Fruit fly (Drosophila melanogaster) whole organism, embryonic: ENCODE measurements around the gene Pcd.

Experiments
- Atf6 ChIP-seq: fragments of 200-800 bp; sonication (Bioruptor generic); IDR thresholded peaks from 2 replicates; pipeline ENCODE4 v1.3.6; 2022; ENCODE audit warnings: missing biosample characterization, missing genetic modification characterization
- CG10209 ChIP-seq: fragments of 200-800 bp; sonication (Bioruptor generic); optimal IDR thresholded peaks from 3 replicates; lab custom pipeline; 2017; ENCODE audit warnings: missing biosample characterization, mild to moderate bottlenecking, missing genetic modification characterization, missing genetic modification reagents
- CG10979 ChIP-seq: fragments of 200-800 bp; sonication (Bioruptor generic); optimal IDR thresholded peaks from 2 replicates; lab custom pipeline; 2018; ENCODE audit warnings: missing biosample characterization, mild to moderate bottlenecking, missing genetic modification characterization, moderate library complexity
- CG11398 ChIP-seq: fragments of 200-800 bp; sonication (Bioruptor generic); optimal IDR thresholded peaks from 2 replicates; lab custom pipeline; 2016; ENCODE audit warnings: missing biosample characterization, missing genetic modification characterization
- CG11695 ChIP-seq: fragments of 200-800 bp; sonication (Bioruptor generic); IDR thresholded peaks from 3 replicates; pipeline ENCODE4 v1.3.6; 2022; ENCODE audit warnings: missing biosample characterization, missing genetic modification characterization
- CG12071 ChIP-seq: fragments of 200-800 bp; sonication (Bioruptor generic); optimal IDR thresholded peaks from 3 replicates; lab custom pipeline; 2018; ENCODE audit warnings: missing biosample characterization, mild to moderate bottlenecking, missing genetic modification characterization
- CG14050 ChIP-seq: fragments of 200-800 bp; sonication (Bioruptor generic); IDR thresholded peaks from 3 replicates; pipeline ENCODE4 v1.3.6; 2022; ENCODE audit warnings: missing biosample characterization, missing genetic modification characterization
- CG17328 ChIP-seq: fragments of 200-800 bp; sonication (Bioruptor generic); IDR thresholded peaks from 2 replicates; pipeline ENCODE4 v1.3.6; 2022; ENCODE audit warnings: missing biosample characterization, missing genetic modification characterization
- CG30403 ChIP-seq: fragments of 200-800 bp; sonication (Bioruptor generic); optimal IDR thresholded peaks from 3 replicates; lab custom pipeline; 2016; ENCODE audit warnings: missing biosample characterization, missing genetic modification characterization
- CG5180 ChIP-seq: fragments of 200-800 bp; sonication (Bioruptor generic); optimal IDR thresholded peaks from 3 replicates; lab custom pipeline; 2017; ENCODE audit warnings: missing biosample characterization, missing genetic modification characterization, mild to moderate bottlenecking, moderate library complexity, missing genetic modification reagents
- CG6272 ChIP-seq: fragments of 200-800 bp; sonication (Bioruptor generic); IDR thresholded peaks from 2 replicates; pipeline ENCODE4 v1.3.6; 2022; ENCODE audit warnings: missing biosample characterization, missing genetic modification characterization
- CG7357 ChIP-seq: fragments of 200-800 bp; sonication (Bioruptor generic); IDR thresholded peaks from 3 replicates; pipeline ENCODE4 v1.3.6; 2022; ENCODE audit warnings: missing biosample characterization, missing genetic modification characterization
- CG8290 ChIP-seq, 3 experiments: fragments of 200-800 bp; sonication (Bioruptor generic); optimal IDR thresholded peaks; 2 replicates each; lab custom pipeline; 2016 to 2019; ENCODE audit warnings: missing biosample characterization in 3 of 3, missing genetic modification characterization in 3 of 3, mild to moderate bottlenecking in 2 of 3, moderate library complexity in 1 of 3
- D ChIP-seq, 2 experiments: fragments of 200-800 bp in 1 of 2; fragments of >200 bp in 1 of 2; sonication (Bioruptor generic) in 1 of 2; optimal IDR thresholded peaks; 2 replicates in 1 of 2; 3 replicates in 1 of 2; lab custom pipeline; 2017; ENCODE audit warnings: mild to moderate bottlenecking in 1 of 2, missing biosample characterization in 1 of 2, missing genetic modification characterization in 1 of 2, missing genetic modification reagents in 1 of 2
- D19A ChIP-seq: fragments of 200-800 bp; optimal IDR thresholded peaks from 3 replicates; lab custom pipeline; 2019; ENCODE audit warnings: missing biosample characterization, mild to moderate bottlenecking, missing genetic modification characterization, moderate library complexity
- Dref ChIP-seq: fragments of 200-800 bp; sonication (Bioruptor generic); IDR thresholded peaks from 2 replicates; pipeline ENCODE4 v1.3.6; 2022; ENCODE audit warnings: missing biosample characterization, missing genetic modification characterization
- ERR ChIP-seq: fragments of 200-800 bp; sonication (Bioruptor generic); optimal IDR thresholded peaks from 2 replicates; lab custom pipeline; 2016; ENCODE audit warnings: missing biosample characterization, missing genetic modification characterization
- Eip74EF ChIP-seq, 2 experiments: fragments of 200-800 bp in 1 of 2; fragments of >200 bp in 1 of 2; sonication (Bioruptor generic) in 1 of 2; optimal IDR thresholded peaks; 2 replicates each; lab custom pipeline; 2017 to 2019; ENCODE audit warnings: missing biosample characterization in 2 of 2, missing genetic modification characterization in 2 of 2, mild to moderate bottlenecking in 1 of 2, moderate library complexity in 1 of 2
- Ets65A ChIP-seq: fragments of 200-800 bp; sonication (Bioruptor generic); peaks from one replicate; lab custom pipeline; 2016; ENCODE audit warnings: missing biosample characterization, missing genetic modification characterization
- Fer1 ChIP-seq: fragments of 200-800 bp; sonication (Bioruptor generic); optimal IDR thresholded peaks from 2 replicates; lab custom pipeline; 2017; ENCODE audit warnings: missing biosample characterization, mild to moderate bottlenecking, missing genetic modification characterization
- Fer2 ChIP-seq: fragments of 200-800 bp; sonication (Bioruptor generic); optimal IDR thresholded peaks from 2 replicates; lab custom pipeline; 2018; ENCODE audit warnings: missing biosample characterization, mild to moderate bottlenecking, missing genetic modification characterization, moderate library complexity
- HmgZ ChIP-seq: fragments of 200-800 bp; sonication (Bioruptor generic); optimal IDR thresholded peaks from 2 replicates; lab custom pipeline; 2018; ENCODE audit warnings: missing biosample characterization, mild to moderate bottlenecking, missing genetic modification characterization
- Kr ChIP-seq: fragments of 200-800 bp; sonication (Bioruptor generic); optimal IDR thresholded peaks from 2 replicates; lab custom pipeline; 2017; ENCODE audit warnings: missing biosample characterization, mild to moderate bottlenecking, missing genetic modification characterization
- Myb ChIP-seq: fragments of 200-800 bp; sonication (Bioruptor generic); optimal IDR thresholded peaks from 2 replicates; lab custom pipeline; 2016; ENCODE audit warnings: missing biosample characterization, missing genetic modification characterization
- NC2β ChIP-seq: fragments of 200-800 bp; sonication (Bioruptor generic); optimal IDR thresholded peaks from 2 replicates; lab custom pipeline; 2016; ENCODE audit warnings: missing biosample characterization, missing genetic modification characterization
- NFAT ChIP-seq: fragments of 200-800 bp; sonication (Bioruptor generic); IDR thresholded peaks from 2 replicates; pipeline ENCODE4 v1.3.6; 2022; ENCODE audit warnings: missing biosample characterization, missing genetic modification characterization
- Ravus ChIP-seq: fragments of 200-800 bp; sonication (Bioruptor generic); IDR thresholded peaks from 2 replicates; pipeline ENCODE4 v1.3.6; 2022; ENCODE audit warnings: missing biosample characterization, missing genetic modification characterization
- Ssrp ChIP-seq: fragments of 200-800 bp; sonication (Bioruptor generic); optimal IDR thresholded peaks from 2 replicates; lab custom pipeline; 2018; ENCODE audit warnings: missing biosample characterization, mild to moderate bottlenecking, missing genetic modification characterization, moderate library complexity
- ara ChIP-seq: fragments of 200-800 bp; sonication (Bioruptor generic); IDR thresholded peaks from 2 replicates; pipeline ENCODE4 v1.3.6; 2022; ENCODE audit warnings: missing biosample characterization, missing genetic modification characterization
- br ChIP-seq: fragments of >200 bp; optimal IDR thresholded peaks from 2 replicates; lab custom pipeline; 2017
- cad ChIP-seq: fragments of >200 bp; optimal IDR thresholded peaks from 2 replicates; lab custom pipeline; 2017; ENCODE audit warnings: missing biosample characterization, missing genetic modification characterization
- chif ChIP-seq, 2 experiments: fragments of 200-800 bp; sonication (Bioruptor generic); optimal IDR thresholded peaks; 3 replicates each; lab custom pipeline; 2016; ENCODE audit warnings: missing biosample characterization in 2 of 2, missing genetic modification characterization in 2 of 2
- crc ChIP-seq: fragments of 200-800 bp; sonication (Bioruptor generic); optimal IDR thresholded peaks from 2 replicates; lab custom pipeline; 2016; ENCODE audit warnings: missing biosample characterization, missing genetic modification characterization
- croc ChIP-seq: fragments of 200-800 bp; sonication (Bioruptor generic); conservative IDR thresholded peaks from 3 replicates; pipeline ENCODE4 v1.3.6; 2022; ENCODE audit warnings: missing biosample characterization, missing genetic modification characterization
- danr ChIP-seq: fragments of 200-800 bp; sonication (Bioruptor generic); IDR thresholded peaks from 2 replicates; pipeline ENCODE4 v1.3.6; 2022; ENCODE audit warnings: missing biosample characterization, missing genetic modification characterization
- fru ChIP-seq: fragments of >200 bp; optimal IDR thresholded peaks from 2 replicates; lab custom pipeline; 2017
- knrl ChIP-seq: fragments of 200-800 bp; sonication (Bioruptor generic); IDR thresholded peaks from 3 replicates; pipeline ENCODE4 v1.3.6; 2022; ENCODE audit warnings: missing biosample characterization, missing genetic modification characterization; ENCODE audit not compliant: partially characterized antibody
- lbe ChIP-seq: fragments of 200-800 bp; sonication (Bioruptor generic); optimal IDR thresholded peaks from 2 replicates; lab custom pipeline; 2016; ENCODE audit warnings: missing biosample characterization, mild to moderate bottlenecking, missing genetic modification characterization
- nerfin-1 ChIP-seq: fragments of 200-800 bp; sonication (Bioruptor generic); optimal IDR thresholded peaks from 3 replicates; lab custom pipeline; 2019; ENCODE audit warnings: missing biosample characterization, mild to moderate bottlenecking, missing genetic modification characterization, moderate library complexity
- org-1 ChIP-seq: fragments of 200-800 bp; sonication (Bioruptor generic); optimal IDR thresholded peaks from 2 replicates; lab custom pipeline; 2017; ENCODE audit warnings: missing biosample characterization, missing genetic modification characterization
- phol ChIP-seq: fragments of 200-800 bp; sonication (Bioruptor generic); optimal IDR thresholded peaks from 3 replicates; lab custom pipeline; 2018; ENCODE audit warnings: missing biosample characterization, mild to moderate bottlenecking, missing genetic modification characterization, moderate library complexity
- pum ChIP-seq: fragments of 200-800 bp; sonication (Bioruptor generic); optimal IDR thresholded peaks from 2 replicates; lab custom pipeline; 2016; ENCODE audit warnings: missing biosample characterization, missing genetic modification characterization
- ro ChIP-seq: fragments of 200-800 bp; sonication (Bioruptor generic); IDR thresholded peaks from 2 replicates; pipeline ENCODE4 v1.3.6; 2022; ENCODE audit warnings: missing biosample characterization, missing genetic modification characterization
- row ChIP-seq: fragments of 200-800 bp; sonication (Bioruptor generic); IDR thresholded peaks from 3 replicates; pipeline ENCODE4 v1.3.6; 2022; ENCODE audit warnings: missing biosample characterization, missing genetic modification characterization
- salm ChIP-seq: fragments of 200-800 bp; sonication (Bioruptor generic); optimal IDR thresholded peaks from 2 replicates; lab custom pipeline; 2018; ENCODE audit warnings: missing biosample characterization, mild to moderate bottlenecking, missing genetic modification characterization
- shn ChIP-seq: fragments of 200-800 bp; sonication (Bioruptor generic); optimal IDR thresholded peaks from 3 replicates; lab custom pipeline; 2016; ENCODE audit warnings: missing biosample characterization, missing genetic modification characterization
- sim ChIP-seq: fragments of 200-800 bp; sonication (Bioruptor generic); IDR thresholded peaks from 2 replicates; pipeline ENCODE4 v1.3.6; 2022; ENCODE audit warnings: missing biosample characterization, missing genetic modification characterization
- tap ChIP-seq: fragments of 200-800 bp; optimal IDR thresholded peaks from 3 replicates; lab custom pipeline; 2019; ENCODE audit warnings: missing biosample characterization, mild to moderate bottlenecking, missing genetic modification characterization, moderate library complexity
- tin ChIP-seq: fragments of 200-800 bp; sonication (Bioruptor generic); optimal IDR thresholded peaks from 3 replicates; lab custom pipeline; 2016; ENCODE audit warnings: missing biosample characterization, missing genetic modification characterization
- vvl ChIP-seq: fragments of 200-800 bp; sonication (Bioruptor generic); IDR thresholded peaks from 2 replicates; pipeline ENCODE4 v1.3.6; 2022; ENCODE audit warnings: missing biosample characterization, missing genetic modification characterization
- wek ChIP-seq: fragments of 200-800 bp; sonication (Bioruptor generic); optimal IDR thresholded peaks from 3 replicates; lab custom pipeline; 2018; ENCODE audit warnings: missing biosample characterization, mild to moderate bottlenecking, missing genetic modification characterization, moderate library complexity
- zen ChIP-seq: fragments of 200-800 bp; sonication (Bioruptor generic); optimal IDR thresholded peaks from 3 replicates; lab custom pipeline; 2018; ENCODE audit warnings: missing biosample characterization, mild to moderate bottlenecking, missing genetic modification characterization, moderate library complexity

Gene Pcd

dm6 chr3R:29696359-29696758 is 26.6 kb upstream of the Pcd start:
- peak; percentile 65 for TF ChIP-seq CG10979 (tag; lab: Kevin White, UChicago)
- TF ChIP-seq salm (tag; lab: Kevin White, UChicago): no peak
- TF ChIP-seq vvl: 0 out of 2 replicates have a peak, but pooled peaks have one; percentile 22
- TF ChIP-seq CG11695 (GFP tag; lab: Robert Waterston, UW): no peak
- TF ChIP-seq HmgZ: no peak
- no peak for TF ChIP-seq CG14050
- no peak for TF ChIP-seq Kr (GFP tag; lab: Kevin White, UChicago)
- peak; percentile 33; the same call in 2 of the 3 replicates for TF ChIP-seq row
- no peak for TF ChIP-seq nerfin-1 (tag; lab: Kevin White, UChicago)
- peak; percentile 71 for TF ChIP-seq CG17328
- no peak for TF ChIP-seq CG7357 (GFP tag; lab: Robert Waterston, UW)
- TF ChIP-seq sim (GFP tag; lab: Robert Waterston, UW): no peak
- TF ChIP-seq D (optimal IDR thresholded peaks at IDR 0.05; lab: Kevin White, UChicago): no peak
- TF ChIP-seq D (GFP tag; optimal IDR thresholded peaks at IDR 0.05; lab: Kevin White, UChicago): peak; percentile 11
- peak; percentile 21 to 50 for TF ChIP-seq chif (GFP tag; optimal IDR thresholded peaks at IDR 0.05; lab: Kevin White, UChicago)
- TF ChIP-seq danr: no peak
- no peak for TF ChIP-seq tap (tag; lab: Kevin White, UChicago)
- TF ChIP-seq NC2β: no peak
- no peak for TF ChIP-seq D19A
- no peak for TF ChIP-seq wek (GFP tag; lab: Kevin White, UChicago)
- no peak for TF ChIP-seq fru
- no peak for TF ChIP-seq pum
- TF ChIP-seq CG5180 (GFP tag; lab: Kevin White, UChicago): no peak
- no peak for TF ChIP-seq ERR
- TF ChIP-seq crc (GFP tag; lab: Kevin White, UChicago): no peak
- no peak for TF ChIP-seq Fer1 (GFP tag; lab: Kevin White, UChicago)
- TF ChIP-seq Ssrp: peak; percentile 42
- no peak for TF ChIP-seq CG10209 (GFP tag; lab: Kevin White, UChicago)
- TF ChIP-seq lbe (GFP tag; lab: Kevin White, UChicago): no peak
- no peak for TF ChIP-seq Myb (GFP tag; lab: Kevin White, UChicago)
- TF ChIP-seq phol (tag; lab: Kevin White, UChicago): peak; percentile 48
- no peak for TF ChIP-seq br (lab: Kevin White, UChicago)
- TF ChIP-seq Eip74EF (GFP tag; optimal IDR thresholded peaks at IDR 0.05; lab: Kevin White, UChicago): no peak
- no peak for TF ChIP-seq Atf6 (GFP tag; lab: Robert Waterston, UW)
- no peak for TF ChIP-seq Dref (GFP tag; lab: Robert Waterston, UW)
- TF ChIP-seq tin (GFP tag; lab: Kevin White, UChicago): peak; percentile 42
- peak; percentile 75 for TF ChIP-seq zen (tag; lab: Kevin White, UChicago)
- no peak for TF ChIP-seq org-1 (GFP tag; lab: Kevin White, UChicago)
- TF ChIP-seq CG6272: no peak
- TF ChIP-seq CG8290 (GFP tag; optimal IDR thresholded peaks at IDR 0.05; lab: Kevin White, UChicago): no peak
- no peak for TF ChIP-seq CG8290 (tag; optimal IDR thresholded peaks at IDR 0.05; lab: Kevin White, UChicago)
- no peak for TF ChIP-seq NFAT (GFP tag; lab: Robert Waterston, UW)
- no peak for TF ChIP-seq CG30403 (GFP tag; lab: Kevin White, UChicago)
- no peak; the same call in 1 of the 3 replicates for TF ChIP-seq croc (GFP tag; lab: Robert Waterston, UW)
- TF ChIP-seq shn (GFP tag; lab: Kevin White, UChicago): no peak
- TF ChIP-seq ara (GFP tag; lab: Robert Waterston, UW): peak; percentile 38; the same call in 1 of the 2 replicates
- TF ChIP-seq knrl (GFP tag; lab: Robert Waterston, UW): no peak
- TF ChIP-seq Ets65A (GFP tag; lab: Kevin White, UChicago): no peak
- TF ChIP-seq CG11398 (GFP tag; lab: Kevin White, UChicago): no peak
- no peak for TF ChIP-seq Ravus (GFP tag; lab: Robert Waterston, UW)
- TF ChIP-seq Fer2 (tag; lab: Kevin White, UChicago): no peak
- no peak for TF ChIP-seq CG12071 (GFP tag; lab: Kevin White, UChicago)
- TF ChIP-seq ro (GFP tag; lab: Robert Waterston, UW): no peak
- no peak for TF ChIP-seq cad (GFP tag; lab: Kevin White, UChicago)
